Worm (Caenorhabditis elegans): ENCODE results near the gene let-23.

The let-23 gene

ce11 chrII:9232493-9232892 lies 35.2 kb downstream of the let-23 start:
- TF ChIP-seq mdt-29 (GFP tag; IDR thresholded peaks at IDR 0.05) = no peak
- no peak for TF ChIP-seq ceh-44 (GFP tag; IDR thresholded peaks at IDR 0.05)
- TF ChIP-seq nhr-111 (GFP tag; optimal IDR thresholded peaks at IDR 0.05) = no peak

ce11 chrII:9232923-9233322 lies 35.6 kb downstream of the let-23 start, which contains the start of gene T26C5.2:
T26C5.2 (plus strand) TSS chrII:9233223.
- TF ChIP-seq pha-4 (GFP tag; IDR thresholded peaks at IDR 0.05) (no peak), pha-4 (tag; optimal IDR thresholded peaks at IDR 0.05) (no peak), ztf-7 (tag; optimal IDR thresholded peaks at IDR 0.05) (no peak), lin-13 (GFP tag; optimal IDR thresholded peaks at IDR 0.05) (no peak), tra-1 (GFP tag; IDR thresholded peaks at IDR 0.05) (no peak), vab-7 (GFP tag; IDR thresholded peaks at IDR 0.05) (no peak), F10B5.3 (tag; optimal IDR thresholded peaks at IDR 0.05) (no peak), Y75B8A.6 (GFP tag; IDR thresholded peaks at IDR 0.05) (no peak), ama-1 (optimal IDR thresholded peaks at IDR 0.05) (no peak), pqm-1 (tag; optimal IDR thresholded peaks at IDR 0.05) (no peak), saeg-2 (GFP tag; IDR thresholded peaks at IDR 0.05) (no peak), hif-1 (tag; optimal IDR thresholded peaks at IDR 0.05) (no peak), arid-1 (GFP tag; conservative IDR thresholded peaks at IDR 0.05) (no peak), ztf-11 (tag; optimal IDR thresholded peaks at IDR 0.05) (no peak)

ce11 chrII:9233813-9234212 lies 36.5 kb downstream of the let-23 start:
- TF ChIP-seq ces-1 (GFP tag; optimal IDR thresholded peaks at IDR 0.05) (no peak), mxl-3 (GFP tag; optimal IDR thresholded peaks at IDR 0.05) (peak; percentile 52), nhr-28 (tag; optimal IDR thresholded peaks at IDR 0.05) (peak; percentile 28), zip-2 (tag; optimal IDR thresholded peaks at IDR 0.05) (no peak), unc-62 (GFP tag; optimal IDR thresholded peaks at IDR 0.05 in 1 of 2) (peak in 1 of 2 experiments; percentile 63), unc-62 (tag; optimal IDR thresholded peaks at IDR 0.05) (no peak), mxl-2 (GFP tag; conservative IDR thresholded peaks at IDR 0.05) (no peak), ctbp-1 (GFP tag; IDR thresholded peaks at IDR 0.05) (no peak), lsy-2 (tag; optimal IDR thresholded peaks at IDR 0.05) (no peak), F37D6.2 (tag; optimal IDR thresholded peaks at IDR 0.05) (no peak), tag-97 (GFP tag; IDR thresholded peaks at IDR 0.05) (no peak), F26F4.8 (GFP tag; conservative IDR thresholded peaks at IDR 0.05) (no peak)

ce11 chrII:9236283-9236682 lies 39.0 kb downstream of the let-23 start, which contains the start of gene T26C5.3:
T26C5.3 (plus strand) TSS chrII:9236583.
- no peak for TF ChIP-seq nhr-48 (tag; optimal IDR thresholded peaks at IDR 0.05)
- no peak for TF ChIP-seq lsy-2 (tag; optimal IDR thresholded peaks at IDR 0.05)
- TF ChIP-seq aha-1 (tag) = no peak

ce11 chrII:9236972-9237371 lies 39.7 kb downstream of the let-23 start:
- TF ChIP-seq aha-1 (tag) (peak; percentile 63), nhr-25 (tag; optimal IDR thresholded peaks at IDR 0.05; ENCODE audit: borderline replicate concordance, insufficient read depth) (no peak), ZK337.2 (GFP tag; IDR thresholded peaks at IDR 0.05) (no peak), nhr-10 (tag; optimal IDR thresholded peaks at IDR 0.05) (no peak), nhr-6 (tag; optimal IDR thresholded peaks at IDR 0.05) (no peak), lir-3 (tag; optimal IDR thresholded peaks at IDR 0.05) (no peak), mxl-3 (GFP tag; optimal IDR thresholded peaks at IDR 0.05) (no peak), arid-1 (GFP tag; conservative IDR thresholded peaks at IDR 0.05) (no peak), sdz-12 (GFP tag; optimal IDR thresholded peaks at IDR 0.05) (no peak)
